Worm (Caenorhabditis elegans): ENCODE measurements around the gene prx-1.

ce11 chrX:14366081-14366480 is 52.4 kb downstream of the prx-1 start:
- TF ChIP-seq sea-1 (GFP tag; conservative IDR thresholded peaks at IDR 0.05) (no peak), hnd-1 (tag; optimal IDR thresholded peaks at IDR 0.05) (no peak), hmbx-1 (tag; optimal IDR thresholded peaks at IDR 0.05) (no peak), F13C5.2 (tag; optimal IDR thresholded peaks at IDR 0.05) (no peak), tra-4 (tag; optimal IDR thresholded peaks at IDR 0.05) (no peak), scrt-1 (GFP tag; IDR thresholded peaks at IDR 0.05) (no peak), tbx-37 (GFP tag; conservative IDR thresholded peaks at IDR 0.05) (no peak), aly-1 (tag; optimal IDR thresholded peaks at IDR 0.05) (no peak), ceh-36 (tag; optimal IDR thresholded peaks at IDR 0.05) (no peak), flt-1 (GFP tag; IDR thresholded peaks at IDR 0.05) (no peak), ama-1 (optimal IDR thresholded peaks at IDR 0.05) (no peak), ceh-13 (GFP tag; optimal IDR thresholded peaks at IDR 0.05) (no peak)

Data from whole organism, early embryonic.